Fruit fly (Drosophila melanogaster): ENCODE measurements around the gene CG14434.

CG14434 gene

DNA sequence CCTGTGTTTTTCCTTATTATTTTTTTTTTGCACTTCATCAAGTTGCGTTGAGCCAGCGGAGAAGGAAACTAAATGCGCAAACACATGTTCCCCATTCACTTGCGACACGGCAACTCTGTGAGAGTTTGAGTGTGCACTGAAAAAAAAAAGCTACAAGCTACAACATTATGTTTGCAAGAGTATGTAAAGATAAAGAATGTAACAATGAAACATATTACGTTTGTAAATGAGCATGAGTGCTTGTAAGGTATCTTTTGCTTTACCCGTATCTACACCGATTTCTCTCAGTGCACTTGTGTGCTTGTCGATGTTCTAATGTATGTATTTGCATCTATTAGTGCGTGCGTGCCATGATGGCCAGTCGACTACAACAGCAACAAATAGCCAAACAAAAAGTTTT, 45.3 kb upstream of the CG14434 start:
- TF ChIP-seq CG10462 (GFP tag; optimal IDR thresholded peaks at IDR 0.05) (no peak), hbn (GFP tag; IDR thresholded peaks at IDR 0.05; ENCODE audit: partially characterized antibody) (no peak), sqz (GFP tag; optimal IDR thresholded peaks at IDR 0.05) (no peak), CG4360 (GFP tag; IDR thresholded peaks at IDR 0.05) (no peak), CG1792 (GFP tag; optimal IDR thresholded peaks at IDR 0.05) (no peak), CG10431 (GFP tag; optimal IDR thresholded peaks at IDR 0.05) (no peak), ssp (GFP tag; IDR thresholded peaks at IDR 0.05) (no peak), Hsf (GFP tag; optimal IDR thresholded peaks at IDR 0.05) (no peak), prd (optimal IDR thresholded peaks at IDR 0.05) (no peak), prd (GFP tag; IDR thresholded peaks at IDR 0.05) (peak; percentile 39; the same call in 1 of the 3 replicates), exex (tag; optimal IDR thresholded peaks at IDR 0.05) (no peak), HLHmδ (GFP tag; optimal IDR thresholded peaks at IDR 0.05) (no peak), CG13775 (GFP tag; optimal IDR thresholded peaks at IDR 0.05) (no peak), sna (GFP tag; IDR thresholded peaks at IDR 0.05; ENCODE audit: partially characterized antibody) (no peak), dmrt11E (tag; optimal IDR thresholded peaks at IDR 0.05) (no peak), ems (GFP tag; optimal IDR thresholded peaks at IDR 0.05) (no peak), dati (GFP tag; IDR thresholded peaks at IDR 0.05) (no peak), Hand (GFP tag; optimal IDR thresholded peaks at IDR 0.05) (no peak), gce (GFP tag; IDR thresholded peaks at IDR 0.05) (no peak), E2f2 (GFP tag; IDR thresholded peaks at IDR 0.05) (no peak), CG6254 (GFP tag; optimal IDR thresholded peaks at IDR 0.05) (no peak), tin (GFP tag; optimal IDR thresholded peaks at IDR 0.05) (no peak), ara (GFP tag; IDR thresholded peaks at IDR 0.05) (no peak), CG17328 (GFP tag; IDR thresholded peaks at IDR 0.05) (0 out of 2 replicates have a peak, but pooled peaks have one; percentile 20), CG31224 (GFP tag; IDR thresholded peaks at IDR 0.05) (no peak), gsb-n (tag; optimal IDR thresholded peaks at IDR 0.05) (no peak), CHES-1-like (GFP tag; optimal IDR thresholded peaks at IDR 0.05) (no peak), gfzf (GFP tag; optimal IDR thresholded peaks at IDR 0.05) (no peak), run (tag; optimal IDR thresholded peaks at IDR 0.05) (no peak), Gsc (GFP tag; IDR thresholded peaks at IDR 0.05) (no peak), CG7786 (GFP tag; optimal IDR thresholded peaks at IDR 0.05) (no peak), HmgD (GFP tag; optimal IDR thresholded peaks at IDR 0.05) (no peak), yki (optimal IDR thresholded peaks at IDR 0.05) (no peak), dm (GFP tag; optimal IDR thresholded peaks at IDR 0.05) (no peak), CG4707 (GFP tag; optimal IDR thresholded peaks at IDR 0.05) (no peak), grn (GFP tag; optimal IDR thresholded peaks at IDR 0.05) (no peak), Ets65A (GFP tag) (peak; percentile 49), CG8359 (GFP tag; optimal IDR thresholded peaks at IDR 0.05; ENCODE audit: borderline replicate concordance) (no peak), pb (GFP tag; optimal IDR thresholded peaks at IDR 0.05) (no peak), CG6791 (GFP tag; IDR thresholded peaks at IDR 0.05; ENCODE audit: partially characterized antibody) (no peak), MESR4 (GFP tag; optimal IDR thresholded peaks at IDR 0.05) (no peak), CG15269 (tag; optimal IDR thresholded peaks at IDR 0.05) (no peak), CG2199 (GFP tag; IDR thresholded peaks at IDR 0.05) (no peak), hkb (optimal IDR thresholded peaks at IDR 0.05) (no peak), hkb (GFP tag; IDR thresholded peaks at IDR 0.05) (no peak; the same call in 1 of the 2 replicates), CG7963 (GFP tag; IDR thresholded peaks at IDR 0.05; ENCODE audit: partially characterized antibody) (no peak), dysf (GFP tag; IDR thresholded peaks at IDR 0.05) (peak; percentile 41; the same call in 1 of the 3 replicates), maf-S (GFP tag; optimal IDR thresholded peaks at IDR 0.05) (no peak), zf30C (GFP tag; optimal IDR thresholded peaks at IDR 0.05) (no peak), Rx (GFP tag; IDR thresholded peaks at IDR 0.05) (no peak), wek (GFP tag; optimal IDR thresholded peaks at IDR 0.05) (no peak), CG12299 (tag; optimal IDR thresholded peaks at IDR 0.05) (no peak)
